Fruit fly (Drosophila melanogaster) whole organism, embryonic: Measurements from ENCODE around the gene CG7565.

Source experiments
- Adf1 ChIP-seq: fragments of 200-800 bp; sonication (Bioruptor generic); IDR thresholded peaks from 2 replicates; pipeline ENCODE4 v1.3.6; 2022; ENCODE audit warnings: missing biosample characterization, missing genetic modification characterization
- Aef1 ChIP-seq: fragments of 200-800 bp; sonication (Bioruptor generic); IDR thresholded peaks from 3 replicates; pipeline ENCODE4 v1.3.6; 2022; ENCODE audit warnings: missing biosample characterization, missing genetic modification characterization
- Bgb ChIP-seq: fragments of 200-800 bp; sonication (Bioruptor generic); IDR thresholded peaks from 2 replicates; pipeline ENCODE4 v1.3.6; 2022; ENCODE audit warnings: missing biosample characterization, missing genetic modification characterization; ENCODE audit not compliant: partially characterized antibody
- CG12744 ChIP-seq: fragments of 200-800 bp; sonication (Bioruptor generic); optimal IDR thresholded peaks from 2 replicates; lab custom pipeline; 2016; ENCODE audit warnings: missing biosample characterization, missing genetic modification characterization
- CG13287 ChIP-seq: fragments of 200-800 bp; sonication (Bioruptor generic); IDR thresholded peaks from 2 replicates; pipeline ENCODE4 v1.3.6; 2022; ENCODE audit warnings: missing biosample characterization, missing genetic modification characterization; ENCODE audit not compliant: partially characterized antibody
- CG13894 ChIP-seq: fragments of 200-800 bp; sonication (Bioruptor generic); optimal IDR thresholded peaks from 3 replicates; lab custom pipeline; 2018; ENCODE audit warnings: missing biosample characterization, mild to moderate bottlenecking, missing genetic modification characterization, moderate library complexity
- CG14014 ChIP-seq: fragments of 200-800 bp; sonication (Bioruptor generic); IDR thresholded peaks from 2 replicates; pipeline ENCODE4 v1.3.6; 2022; ENCODE audit warnings: missing biosample characterization, missing genetic modification characterization
- CG15514 ChIP-seq: fragments of 200-800 bp; sonication (Bioruptor generic); optimal IDR thresholded peaks from 3 replicates; lab custom pipeline; 2017; ENCODE audit warnings: missing biosample characterization, missing genetic modification characterization, mild to moderate bottlenecking, moderate library complexity, missing genetic modification reagents
- CG15601 ChIP-seq: fragments of 200-800 bp; sonication (Bioruptor generic); optimal IDR thresholded peaks from 3 replicates; lab custom pipeline; 2019; ENCODE audit warnings: missing biosample characterization, mild to moderate bottlenecking, missing genetic modification characterization, moderate library complexity
- CG16813 ChIP-seq: fragments of 200-800 bp; sonication (Bioruptor generic); IDR thresholded peaks from 3 replicates; pipeline ENCODE4 v1.3.6; 2022; ENCODE audit warnings: missing biosample characterization, missing genetic modification characterization; ENCODE audit not compliant: partially characterized antibody
- CG16815 ChIP-seq: fragments of 200-800 bp; sonication (Bioruptor generic); optimal IDR thresholded peaks from 3 replicates; lab custom pipeline; 2017; ENCODE audit warnings: missing biosample characterization, mild to moderate bottlenecking, missing genetic modification characterization
- CG16863 ChIP-seq: fragments of 200-800 bp; sonication (Bioruptor generic); optimal IDR thresholded peaks from 3 replicates; lab custom pipeline; 2016; ENCODE audit warnings: missing biosample characterization, missing genetic modification characterization
- CG17568 ChIP-seq: fragments of 200-800 bp; sonication (Bioruptor generic); optimal IDR thresholded peaks from 2 replicates; lab custom pipeline; 2018; ENCODE audit warnings: missing biosample characterization, mild to moderate bottlenecking, missing genetic modification characterization, moderate library complexity
- CG1832 ChIP-seq: fragments of 200-800 bp; sonication (Bioruptor generic); optimal IDR thresholded peaks from 2 replicates; lab custom pipeline; 2017; ENCODE audit warnings: missing biosample characterization, mild to moderate bottlenecking, missing genetic modification characterization, inconsistent platforms
- CG18619 ChIP-seq: fragments of 200-800 bp; sonication (Bioruptor generic); optimal IDR thresholded peaks from 3 replicates; lab custom pipeline; 2017; ENCODE audit warnings: missing biosample characterization, mild to moderate bottlenecking, missing genetic modification characterization
- CG2120 ChIP-seq: fragments of 200-800 bp; sonication (Bioruptor generic); optimal IDR thresholded peaks from 3 replicates; lab custom pipeline; 2016; ENCODE audit warnings: missing biosample characterization, missing genetic modification characterization
- CG2199 ChIP-seq: fragments of 200-800 bp; sonication (Bioruptor generic); IDR thresholded peaks from 3 replicates; pipeline ENCODE4 v1.3.6; 2022; ENCODE audit warnings: missing biosample characterization, missing genetic modification characterization
- CG34422 ChIP-seq: fragments of 200-800 bp; sonication (Bioruptor generic); IDR thresholded peaks from 3 replicates; pipeline ENCODE4 v1.3.6; 2022; ENCODE audit warnings: missing biosample characterization, missing genetic modification characterization
- CG3726 ChIP-seq: fragments of 200-800 bp; sonication (Bioruptor generic); IDR thresholded peaks from 3 replicates; pipeline ENCODE4, ENCODE4 v1.3.6; 2022; ENCODE audit warnings: missing biosample characterization, missing genetic modification characterization
- CG6175 ChIP-seq: fragments of 200-800 bp; sonication (Bioruptor generic); IDR thresholded peaks from 3 replicates; pipeline ENCODE4 v1.3.6; 2022; ENCODE audit warnings: missing biosample characterization, missing genetic modification characterization
- CG6689 ChIP-seq: fragments of 200-800 bp; sonication (Bioruptor generic); IDR thresholded peaks from 2 replicates; pipeline ENCODE4 v1.3.6; 2022; ENCODE audit warnings: missing biosample characterization, missing genetic modification characterization
- CG7786 ChIP-seq: fragments of 200-800 bp; sonication (Bioruptor generic); optimal IDR thresholded peaks from 2 replicates; lab custom pipeline; 2016; ENCODE audit warnings: missing biosample characterization, missing genetic modification characterization
- CoRest ChIP-seq: fragments of 200-800 bp; sonication (Bioruptor generic); optimal IDR thresholded peaks from 3 replicates; lab custom pipeline; 2018; ENCODE audit warnings: missing biosample characterization, mild to moderate bottlenecking, missing genetic modification characterization, moderate library complexity
- Drgx ChIP-seq: fragments of 200-800 bp; sonication (Bioruptor generic); IDR thresholded peaks from 2 replicates; pipeline ENCODE4 v1.3.6; 2022; ENCODE audit warnings: missing biosample characterization, missing genetic modification characterization
- E2f2 ChIP-seq: fragments of 200-800 bp; sonication (Bioruptor generic); IDR thresholded peaks from 2 replicates; pipeline ENCODE4 v1.3.6; 2022; ENCODE audit warnings: missing biosample characterization, missing genetic modification characterization
- Fer2 ChIP-seq: fragments of 200-800 bp; sonication (Bioruptor generic); optimal IDR thresholded peaks from 2 replicates; lab custom pipeline; 2018; ENCODE audit warnings: missing biosample characterization, mild to moderate bottlenecking, missing genetic modification characterization, moderate library complexity
- Fer3 ChIP-seq: fragments of 200-800 bp; sonication (Bioruptor generic); optimal IDR thresholded peaks from 2 replicates; lab custom pipeline; 2018; ENCODE audit warnings: missing biosample characterization, mild to moderate bottlenecking, missing genetic modification characterization, moderate library complexity
- H2.0 ChIP-seq: fragments of 200-800 bp; sonication (Bioruptor generic); IDR thresholded peaks from 2 replicates; pipeline ENCODE4 v1.3.6; 2022; ENCODE audit warnings: missing biosample characterization, missing genetic modification characterization
- HLHmδ ChIP-seq: fragments of 200-800 bp; sonication (Bioruptor generic); optimal IDR thresholded peaks from 2 replicates; lab custom pipeline; 2018; ENCODE audit warnings: missing biosample characterization, mild to moderate bottlenecking, missing genetic modification characterization, moderate library complexity
- Hand ChIP-seq: fragments of 200-800 bp; sonication (Bioruptor generic); optimal IDR thresholded peaks from 2 replicates; lab custom pipeline; 2017; ENCODE audit warnings: mild to moderate bottlenecking, missing biosample characterization, missing genetic modification reagents, missing genetic modification characterization
- MBD-R2 ChIP-seq: fragments of 200-800 bp; sonication (Bioruptor generic); IDR thresholded peaks from 2 replicates; pipeline ENCODE4 v1.3.6; 2022; ENCODE audit warnings: missing biosample characterization, missing genetic modification characterization
- NK7.1 ChIP-seq: fragments of 200-800 bp; sonication (Bioruptor generic); optimal IDR thresholded peaks from 3 replicates; lab custom pipeline; 2016; ENCODE audit warnings: missing biosample characterization, missing genetic modification characterization
- Oaz ChIP-seq: fragments of 200-800 bp; sonication (Bioruptor generic); IDR thresholded peaks from 2 replicates; pipeline ENCODE4 v1.3.6; 2022; ENCODE audit warnings: missing biosample characterization, missing genetic modification characterization
- cas ChIP-seq: fragments of 200-800 bp; sonication (Bioruptor generic); IDR thresholded peaks from 2 replicates; pipeline ENCODE4 v1.3.6; 2022; ENCODE audit warnings: missing biosample characterization, missing genetic modification characterization
- chif ChIP-seq, 2 experiments: fragments of 200-800 bp; sonication (Bioruptor generic); optimal IDR thresholded peaks; 3 replicates each; lab custom pipeline; 2016; ENCODE audit warnings: missing biosample characterization in 2 of 2, missing genetic modification characterization in 2 of 2
- crol ChIP-seq: fragments of 200-800 bp; sonication (Bioruptor generic); IDR thresholded peaks from 2 replicates; pipeline ENCODE4 v1.3.6; 2022; ENCODE audit warnings: missing biosample characterization, missing genetic modification characterization
- dmrt99B ChIP-seq: fragments of 200-800 bp; sonication (Bioruptor generic); optimal IDR thresholded peaks from 2 replicates; lab custom pipeline; 2018; ENCODE audit warnings: missing biosample characterization, mild to moderate bottlenecking, missing genetic modification characterization, moderate library complexity
- dpn ChIP-seq, 2 experiments: fragments of 200-800 bp; sonication (Bioruptor generic); optimal IDR thresholded peaks; 3 replicates each; lab custom pipeline; 2016; ENCODE audit warnings: missing biosample characterization in 2 of 2, missing genetic modification characterization in 2 of 2
- ems ChIP-seq: fragments of 200-800 bp; sonication (Bioruptor generic); optimal IDR thresholded peaks from 3 replicates; lab custom pipeline; 2016; ENCODE audit warnings: missing biosample characterization, missing genetic modification characterization
- gcm2 ChIP-seq: fragments of 200-800 bp; sonication (Bioruptor generic); optimal IDR thresholded peaks from 2 replicates; lab custom pipeline; 2016; ENCODE audit warnings: missing biosample characterization, missing genetic modification characterization
- grau ChIP-seq: fragments of 200-800 bp; optimal IDR thresholded peaks from 3 replicates; lab custom pipeline; 2019; ENCODE audit warnings: missing biosample characterization, mild to moderate bottlenecking, missing genetic modification characterization, moderate library complexity
- grn ChIP-seq: fragments of 200-800 bp; sonication (Bioruptor generic); optimal IDR thresholded peaks from 3 replicates; lab custom pipeline; 2017; ENCODE audit warnings: missing biosample characterization, missing genetic modification characterization
- ham ChIP-seq: fragments of 200-800 bp; sonication (Bioruptor generic); IDR thresholded peaks from 2 replicates; pipeline ENCODE4 v1.3.6; 2022; ENCODE audit warnings: missing biosample characterization, missing genetic modification characterization
- ind ChIP-seq: fragments of 200-800 bp; sonication (Bioruptor generic); optimal IDR thresholded peaks from 3 replicates; lab custom pipeline; 2016; ENCODE audit warnings: missing biosample characterization, missing genetic modification characterization
- odd ChIP-seq: fragments of 200-800 bp; sonication (Bioruptor generic); optimal IDR thresholded peaks from 2 replicates; lab custom pipeline; 2017; ENCODE audit warnings: missing biosample characterization, mild to moderate bottlenecking, missing genetic modification characterization
- salm ChIP-seq: fragments of 200-800 bp; sonication (Bioruptor generic); optimal IDR thresholded peaks from 2 replicates; lab custom pipeline; 2018; ENCODE audit warnings: missing biosample characterization, mild to moderate bottlenecking, missing genetic modification characterization
- seq ChIP-seq: fragments of 200-800 bp; sonication (Bioruptor generic); IDR thresholded peaks from 2 replicates; pipeline ENCODE4 v1.3.6; 2022; ENCODE audit warnings: missing biosample characterization, missing genetic modification characterization
- sr ChIP-seq: fragments of 200-800 bp; sonication (Bioruptor generic); IDR thresholded peaks from 3 replicates; pipeline ENCODE4 v1.3.6; 2022; ENCODE audit warnings: missing biosample characterization, missing genetic modification characterization
- tna ChIP-seq: fragments of 200-800 bp; sonication (Bioruptor generic); IDR thresholded peaks from 2 replicates; pipeline ENCODE4 v1.3.6; 2022; ENCODE audit warnings: missing biosample characterization, missing genetic modification characterization; ENCODE audit not compliant: partially characterized antibody
- z ChIP-seq: fragments of 200-800 bp; sonication (Bioruptor generic); IDR thresholded peaks from 3 replicates; pipeline ENCODE4 v1.3.6; 2022; ENCODE audit warnings: missing biosample characterization, missing genetic modification characterization
- zen2 ChIP-seq: fragments of 200-800 bp; sonication (Bioruptor generic); IDR thresholded peaks from 3 replicates; pipeline ENCODE4 v1.3.6; 2022; ENCODE audit warnings: missing biosample characterization, missing genetic modification characterization; ENCODE audit not compliant: partially characterized antibody

CG7565 gene

DNA sequence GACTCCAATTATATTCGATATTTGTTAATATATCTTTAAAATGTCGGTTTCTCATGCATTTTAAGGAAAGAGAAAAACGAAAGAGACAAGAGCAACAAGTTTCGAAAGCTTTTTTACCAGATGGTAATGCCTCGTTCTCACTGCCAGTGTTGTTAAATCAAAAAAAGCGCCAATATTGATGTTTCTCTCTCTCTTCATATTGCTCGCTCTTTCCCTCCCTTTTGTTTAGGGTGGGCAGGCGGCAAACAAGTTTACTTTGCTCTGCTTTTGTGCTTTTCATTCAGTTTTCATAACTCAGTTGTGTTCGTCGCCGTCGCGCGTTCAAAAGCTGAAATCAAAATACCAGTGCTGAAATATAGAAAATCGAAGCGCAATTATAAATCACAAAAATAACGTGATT lies 9.8 kb downstream of the CG7565 start (continued):
- TF ChIP-seq tna (GFP tag; lab: Robert Waterston, UW) (no peak), sr (GFP tag; lab: Robert Waterston, UW) (peak; percentile 28; the same call in 1 of the 3 replicates), crol (GFP tag; lab: Robert Waterston, UW) (no peak), CG12744 (GFP tag; lab: Kevin White, UChicago) (peak; percentile 18), ind (GFP tag; lab: Kevin White, UChicago) (peak; percentile 5), ham (GFP tag; lab: Robert Waterston, UW) (no peak), CG13287 (GFP tag; lab: Robert Waterston, UW) (peak; percentile 72), CG2120 (GFP tag; lab: Kevin White, UChicago) (peak; percentile 56), CG2199 (GFP tag; lab: Robert Waterston, UW) (peak; percentile 86), CoRest (tag; lab: Kevin White, UChicago) (no peak), seq (peak; percentile 36; the same call in 1 of the 2 replicates), HLHmδ (no peak), zen2 (peak; percentile 68), CG17568 (GFP tag; lab: Kevin White, UChicago) (peak; percentile 77), odd (GFP tag; lab: Kevin White, UChicago) (peak; percentile 46), CG3726 (no peak), Fer2 (tag; lab: Kevin White, UChicago) (no peak), CG16815 (GFP tag; lab: Kevin White, UChicago) (no peak), grn (GFP tag; lab: Kevin White, UChicago) (no peak), cas (GFP tag; lab: Robert Waterston, UW) (no peak), dpn (GFP tag; optimal IDR thresholded peaks at IDR 0.05; lab: Kevin White, UChicago) (peak; percentile 13 to 42), Aef1 (GFP tag; lab: Robert Waterston, UW) (no peak), H2.0 (GFP tag; lab: Robert Waterston, UW) (no peak), CG34422 (GFP tag; lab: Robert Waterston, UW) (peak; percentile 48; the same call in 1 of the 3 replicates), CG16863 (GFP tag; lab: Kevin White, UChicago) (no peak), CG14014 (peak; percentile 38; the same call in 1 of the 2 replicates), CG7786 (peak; percentile 19), CG6175 (GFP tag; lab: Robert Waterston, UW) (no peak), CG16813 (GFP tag; lab: Robert Waterston, UW) (no peak), CG6689 (GFP tag; lab: Robert Waterston, UW) (peak; percentile 31; the same call in 1 of the 2 replicates), CG13894 (tag; lab: Kevin White, UChicago) (peak; percentile 60), CG15514 (GFP tag; lab: Kevin White, UChicago) (peak; percentile 66), E2f2 (GFP tag; lab: Robert Waterston, UW) (peak; percentile 57), CG15601 (tag; lab: Kevin White, UChicago) (peak; percentile 10), NK7.1 (GFP tag; lab: Kevin White, UChicago) (no peak), Hand (GFP tag; lab: Kevin White, UChicago) (peak; percentile 68), chif (GFP tag; optimal IDR thresholded peaks at IDR 0.05; lab: Kevin White, UChicago) (no peak), salm (tag; lab: Kevin White, UChicago) (peak; percentile 20), dmrt99B (tag; lab: Kevin White, UChicago) (peak; percentile 40), Oaz (GFP tag; lab: Robert Waterston, UW) (no peak), MBD-R2 (GFP tag; lab: Robert Waterston, UW) (peak; percentile 14; the same call in 1 of the 2 replicates), Adf1 (GFP tag; lab: Robert Waterston, UW) (peak; percentile 63; the same call in 1 of the 2 replicates), CG18619 (peak; percentile 45), Fer3 (tag; lab: Kevin White, UChicago) (peak; percentile 46), gcm2 (GFP tag; lab: Kevin White, UChicago) (peak; percentile 15), CG1832 (no peak), grau (peak; percentile 32), z (GFP tag; lab: Robert Waterston, UW) (no peak), Bgb (GFP tag; lab: Robert Waterston, UW) (no peak), Drgx (GFP tag; lab: Robert Waterston, UW) (peak; percentile 28; the same call in 1 of the 2 replicates), ems (GFP tag; lab: Kevin White, UChicago) (peak; percentile 6)
